Worm (Caenorhabditis elegans) whole organism, L3 larva: ENCODE measurements around the gene T16G1.9.

Source experiments
- R02D3.7 ChIP-seq: fragments of 150-350 bp; optimal IDR thresholded peaks from 2 replicates; lab custom pipeline; 2014; ENCODE audit warnings: missing biosample characterization, missing genetic modification characterization
- ZK546.5 ChIP-seq: sonication (generic microtip); optimal IDR thresholded peaks from 2 replicates; lab custom pipeline; 2017; ENCODE audit warnings: missing biosample characterization, missing genetic modification characterization
- aly-2 ChIP-seq: fragments of 150-350 bp; optimal IDR thresholded peaks from 2 replicates; lab custom pipeline; 2014; ENCODE audit warnings: missing biosample characterization, missing genetic modification characterization
- ama-1 ChIP-seq: fragments of 150-350 bp; optimal IDR thresholded peaks from 2 replicates; lab custom pipeline; 2018
- ceh-16 ChIP-seq: sonication (generic microtip); optimal IDR thresholded peaks from 2 replicates; lab custom pipeline; 2017; ENCODE audit warnings: missing biosample characterization, missing genetic modification characterization
- ceh-82 ChIP-seq: fragments of 150-350 bp; optimal IDR thresholded peaks from 2 replicates; lab custom pipeline; 2014; ENCODE audit warnings: missing biosample characterization, missing genetic modification characterization
- ceh-9 ChIP-seq: sonication (generic microtip); optimal IDR thresholded peaks from 2 replicates; lab custom pipeline; 2018; ENCODE audit warnings: missing biosample characterization, missing genetic modification characterization
- daf-12 ChIP-seq: fragments of 150-350 bp; optimal IDR thresholded peaks from 2 replicates; lab custom pipeline; 2014; ENCODE audit warnings: missing biosample characterization, missing genetic modification reagents, missing genetic modification characterization
- elt-1 ChIP-seq: fragments of 150-350 bp; optimal IDR thresholded peaks from 2 replicates; lab custom pipeline; 2014; ENCODE audit warnings: missing biosample characterization, missing genetic modification characterization
- elt-2 ChIP-seq: sonication (generic microtip); optimal IDR thresholded peaks from 2 replicates; lab custom pipeline; 2016; ENCODE audit warnings: missing genetic modification reagents, mild to moderate bottlenecking, missing genetic modification characterization, missing compliant biosample characterization
- fkh-10 ChIP-seq: sonication (generic microtip); optimal IDR thresholded peaks from 2 replicates; lab custom pipeline; 2017; ENCODE audit warnings: missing biosample characterization, missing genetic modification reagents, missing genetic modification characterization
- fkh-2 ChIP-seq: fragments of 150-350 bp; optimal IDR thresholded peaks from 2 replicates; lab custom pipeline; 2014; ENCODE audit warnings: missing biosample characterization, missing genetic modification reagents, missing genetic modification characterization
- fos-1 ChIP-seq: fragments of 150-350 bp; optimal IDR thresholded peaks from 2 replicates; lab custom pipeline; 2014; ENCODE audit warnings: missing biosample characterization, missing genetic modification characterization
- hmg-11 ChIP-seq: sonication (generic microtip); optimal IDR thresholded peaks from 2 replicates; lab custom pipeline; 2016; ENCODE audit warnings: missing genetic modification characterization, missing compliant biosample characterization
- jun-1 ChIP-seq: fragments of 150-350 bp; optimal IDR thresholded peaks from 2 replicates; lab custom pipeline; 2014; ENCODE audit warnings: missing biosample characterization, missing genetic modification reagents, missing genetic modification characterization
- lin-15B ChIP-seq: fragments of 150-350 bp; optimal IDR thresholded peaks from 2 replicates; lab custom pipeline; 2014; ENCODE audit warnings: missing biosample characterization, missing genetic modification characterization
- lin-39 ChIP-seq: fragments of 150-350 bp; optimal IDR thresholded peaks from 2 replicates; lab custom pipeline; 2018; ENCODE audit warnings: missing biosample characterization, missing genetic modification reagents, missing genetic modification characterization
- mdl-1 ChIP-seq: fragments of 150-350 bp; optimal IDR thresholded peaks from 2 replicates; lab custom pipeline; 2014; ENCODE audit warnings: missing biosample characterization, missing genetic modification characterization
- mml-1 ChIP-seq: fragments of 150-350 bp; sonication (generic microtip); optimal IDR thresholded peaks from 3 replicates; lab custom pipeline; 2014; ENCODE audit warnings: missing biosample characterization, missing genetic modification characterization
- nhr-11 ChIP-seq: fragments of 150-350 bp; optimal IDR thresholded peaks from 2 replicates; lab custom pipeline; 2014; ENCODE audit warnings: missing biosample characterization, missing genetic modification characterization
- nhr-12 ChIP-seq: fragments of 150-350 bp; optimal IDR thresholded peaks from 2 replicates; lab custom pipeline; 2014; ENCODE audit warnings: missing biosample characterization, missing genetic modification characterization
- nhr-23 ChIP-seq: fragments of 150-350 bp; optimal IDR thresholded peaks from 2 replicates; lab custom pipeline; 2014; ENCODE audit warnings: missing biosample characterization, missing genetic modification reagents, missing genetic modification characterization
- nhr-237 ChIP-seq: fragments of 150-350 bp; optimal IDR thresholded peaks from 2 replicates; lab custom pipeline; 2014; ENCODE audit warnings: missing biosample characterization, missing genetic modification characterization
- nhr-25 ChIP-seq: sonication (generic microtip); optimal IDR thresholded peaks from 2 replicates; lab custom pipeline; 2017; ENCODE audit warnings: missing biosample characterization, missing genetic modification characterization
- nhr-43 ChIP-seq: sonication (generic microtip); optimal IDR thresholded peaks from 2 replicates; lab custom pipeline; 2016; ENCODE audit warnings: mild to moderate bottlenecking, missing genetic modification characterization, missing compliant biosample characterization; ENCODE audit not compliant: poor library complexity, severe bottlenecking
- nhr-76 ChIP-seq: fragments of 150-350 bp; sonication (generic microtip); optimal IDR thresholded peaks from 5 replicates; lab custom pipeline; 2014; ENCODE audit warnings: missing biosample characterization, missing genetic modification characterization
- pha-4 ChIP-seq: fragments of 150-350 bp; optimal IDR thresholded peaks from 2 replicates; lab custom pipeline; 2014; ENCODE audit warnings: missing biosample characterization, missing genetic modification reagents, missing genetic modification characterization
- pqm-1 ChIP-seq: fragments of 150-350 bp; optimal IDR thresholded peaks from 2 replicates; lab custom pipeline; 2017; ENCODE audit warnings: missing biosample characterization, missing genetic modification characterization, inconsistent platforms
- sea-2 ChIP-seq: fragments of 150-350 bp; sonication (generic microtip); optimal IDR thresholded peaks from 4 replicates; lab custom pipeline; 2014; ENCODE audit warnings: missing biosample characterization, missing genetic modification reagents, missing genetic modification characterization
- skn-1 ChIP-seq: fragments of 150-350 bp; optimal IDR thresholded peaks from 2 replicates; lab custom pipeline; 2014; ENCODE audit warnings: missing biosample characterization, missing genetic modification characterization
- snpc-4 ChIP-seq: fragments of 150-350 bp; optimal IDR thresholded peaks from 2 replicates; lab custom pipeline; 2014; ENCODE audit warnings: missing biosample characterization, missing genetic modification characterization
- tbx-2 ChIP-seq: sonication (generic microtip); optimal IDR thresholded peaks from 2 replicates; lab custom pipeline; 2016; ENCODE audit warnings: mild to moderate bottlenecking, missing genetic modification characterization, missing compliant biosample characterization
- unc-39 ChIP-seq: sonication (generic microtip); optimal IDR thresholded peaks from 4 replicates; lab custom pipeline; 2017; ENCODE audit warnings: missing biosample characterization, missing genetic modification characterization
- ztf-11 ChIP-seq: fragments of 150-350 bp; optimal IDR thresholded peaks from 2 replicates; lab custom pipeline; 2014; ENCODE audit warnings: missing biosample characterization, missing genetic modification characterization
- ztf-4 ChIP-seq: fragments of 150-350 bp; optimal IDR thresholded peaks from 2 replicates; lab custom pipeline; 2014; ENCODE audit warnings: missing biosample characterization, missing genetic modification characterization

Gene T16G1.9

ce11 chrV:12950812-12951528, at the start of gene T16G1.9, which contains the start of gene T16G1.18:
T16G1.9 (minus strand) TSS chrV:12950862.
T16G1.18 (plus strand) TSS chrV:12951304.
- TF ChIP-seq R02D3.7 (no peak), mml-1 (tag; lab: Kevin White, UChicago) (no peak), nhr-25 (tag; lab: Kevin White, UChicago) (peak; percentile 54), pha-4 (tag; lab: Kevin White, UChicago) (peak; percentile 71), aly-2 (tag; lab: Kevin White, UChicago) (no peak), nhr-23 (tag; lab: Kevin White, UChicago) (peak; percentile 18), ZK546.5 (tag; lab: Kevin White, UChicago) (no peak), elt-1 (tag; lab: Kevin White, UChicago) (no peak), ceh-82 (tag; lab: Kevin White, UChicago) (no peak), snpc-4 (tag; lab: Kevin White, UChicago) (peak; percentile 54), ceh-9 (tag; lab: Kevin White, UChicago) (no peak), hmg-11 (peak; percentile 42), lin-39 (tag; lab: Kevin White, UChicago) (peak; percentile 4), pqm-1 (tag; lab: Kevin White, UChicago) (peak; percentile 22), elt-2 (tag; lab: Kevin White, UChicago) (peak; percentile 42), ceh-16 (tag; lab: Kevin White, UChicago) (no peak), lin-15B (tag; lab: Kevin White, UChicago) (peak; percentile 58), ztf-4 (tag; lab: Kevin White, UChicago) (no peak), daf-12 (tag; lab: Kevin White, UChicago) (no peak), fkh-2 (tag; lab: Kevin White, UChicago) (no peak), tbx-2 (tag; lab: Kevin White, UChicago) (no peak), skn-1 (tag; lab: Kevin White, UChicago) (no peak), jun-1 (tag; lab: Kevin White, UChicago) (no peak), unc-39 (tag; lab: Kevin White, UChicago) (no peak), ama-1 (lab: Kevin White, UChicago) (peak; percentile 72), fos-1 (tag; lab: Kevin White, UChicago) (no peak), nhr-43 (tag; lab: Kevin White, UChicago) (peak; percentile 6), mdl-1 (tag; lab: Kevin White, UChicago) (no peak), nhr-237 (no peak)
- TF ChIP-seq, all 47 proteins: peak for 11

DNA sequence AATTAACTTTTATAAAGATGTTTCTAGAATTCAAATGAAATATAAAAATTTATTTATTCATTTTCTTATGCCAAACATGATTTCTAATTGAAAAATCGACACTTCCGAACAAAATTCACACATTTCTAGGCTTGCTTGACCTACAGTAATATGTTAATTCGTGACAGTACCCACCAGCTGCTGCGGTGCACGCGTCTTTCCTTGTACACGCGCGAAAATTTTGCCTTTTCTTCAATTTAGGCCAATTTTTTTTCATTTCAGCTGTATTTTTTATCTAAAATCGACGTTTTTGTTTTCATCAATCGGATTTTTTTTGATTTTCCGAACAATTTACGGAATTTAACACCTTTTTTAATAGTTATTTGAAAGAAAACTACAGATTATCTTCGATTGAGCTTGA, 49.4 kb upstream of the T16G1.9 start:
- TF ChIP-seq elt-1 (tag; lab: Kevin White, UChicago): no peak
- no peak for TF ChIP-seq ztf-11 (tag; lab: Kevin White, UChicago)
- no peak for TF ChIP-seq nhr-237
- TF ChIP-seq nhr-11 (tag; lab: Kevin White, UChicago): no peak
- no peak for TF ChIP-seq ZK546.5 (tag; lab: Kevin White, UChicago)
- no peak for TF ChIP-seq ztf-4 (tag; lab: Kevin White, UChicago)
- TF ChIP-seq nhr-23 (tag; lab: Kevin White, UChicago): no peak
- no peak for TF ChIP-seq unc-39 (tag; lab: Kevin White, UChicago)
- no peak for TF ChIP-seq hmg-11
- TF ChIP-seq aly-2 (tag; lab: Kevin White, UChicago): no peak
- TF ChIP-seq lin-15B (tag; lab: Kevin White, UChicago): no peak
- TF ChIP-seq fkh-10 (GFP tag; lab: Kevin White, UChicago): no peak
- TF ChIP-seq tbx-2 (tag; lab: Kevin White, UChicago): no peak
- TF ChIP-seq jun-1 (tag; lab: Kevin White, UChicago): no peak
- no peak for TF ChIP-seq ceh-82 (tag; lab: Kevin White, UChicago)
- TF ChIP-seq nhr-76 (tag; lab: Kevin White, UChicago): no peak
- no peak for TF ChIP-seq pqm-1 (tag; lab: Kevin White, UChicago)
- no peak for TF ChIP-seq ceh-9 (tag; lab: Kevin White, UChicago)

- TF ChIP-seq jun-1 (tag; lab: Kevin White, UChicago): no peak
- no peak for TF ChIP-seq ceh-82 (tag; lab: Kevin White, UChicago)
- no peak for TF ChIP-seq nhr-12 (tag; lab: Kevin White, UChicago)
- no peak for TF ChIP-seq sea-2
- TF ChIP-seq nhr-23 (tag; lab: Kevin White, UChicago): no peak
- TF ChIP-seq lin-39 (tag; lab: Kevin White, UChicago): no peak
- no peak for TF ChIP-seq ZK546.5 (tag; lab: Kevin White, UChicago)
- TF ChIP-seq fos-1 (tag; lab: Kevin White, UChicago): no peak
- no peak for TF ChIP-seq elt-1 (tag; lab: Kevin White, UChicago)
Measured at ce11 chrV:12999559-12999958, 48.9 kb upstream of the T16G1.9 start, which contains the start of gene far-4. far-4 (minus strand) TSS chrV:12999659.
